Worm (Caenorhabditis elegans) whole organism, L3 larva: Measurements from ENCODE around the gene C16C10.13.

Experiments used
- ZK546.5 ChIP-seq: sonication (generic microtip); optimal IDR thresholded peaks from 2 replicates; lab custom pipeline; 2017; ENCODE audit warnings: missing biosample characterization, missing genetic modification characterization
- ama-1 ChIP-seq: fragments of 150-350 bp; optimal IDR thresholded peaks from 2 replicates; lab custom pipeline; 2018
- ceh-16 ChIP-seq: sonication (generic microtip); optimal IDR thresholded peaks from 2 replicates; lab custom pipeline; 2017; ENCODE audit warnings: missing biosample characterization, missing genetic modification characterization
- ceh-28 ChIP-seq: fragments of 150-350 bp; optimal IDR thresholded peaks from 2 replicates; lab custom pipeline; 2014; ENCODE audit warnings: missing biosample characterization, missing genetic modification reagents, missing genetic modification characterization
- ceh-9 ChIP-seq: sonication (generic microtip); optimal IDR thresholded peaks from 2 replicates; lab custom pipeline; 2018; ENCODE audit warnings: missing biosample characterization, missing genetic modification characterization
- daf-12 ChIP-seq: fragments of 150-350 bp; optimal IDR thresholded peaks from 2 replicates; lab custom pipeline; 2014; ENCODE audit warnings: missing biosample characterization, missing genetic modification reagents, missing genetic modification characterization
- egl-27 ChIP-seq: sonication (generic microtip); optimal IDR thresholded peaks from 4 replicates; lab custom pipeline; 2017; ENCODE audit warnings: missing biosample characterization, missing genetic modification reagents, missing genetic modification characterization
- egl-5 ChIP-seq: fragments of 150-350 bp; optimal IDR thresholded peaks from 2 replicates; lab custom pipeline; 2017; ENCODE audit warnings: missing biosample characterization, missing genetic modification reagents, missing genetic modification characterization, inconsistent platforms
- elt-1 ChIP-seq: fragments of 150-350 bp; optimal IDR thresholded peaks from 2 replicates; lab custom pipeline; 2014; ENCODE audit warnings: missing biosample characterization, missing genetic modification characterization
- elt-2 ChIP-seq: sonication (generic microtip); optimal IDR thresholded peaks from 2 replicates; lab custom pipeline; 2016; ENCODE audit warnings: missing genetic modification reagents, mild to moderate bottlenecking, missing genetic modification characterization, missing compliant biosample characterization
- elt-3 ChIP-seq, 3 experiments: fragments of 150-350 bp in 1 of 3; sonication (generic microtip) in 2 of 3; optimal IDR thresholded peaks; 2 replicates in 2 of 3; 4 replicates in 1 of 3; lab custom pipeline; 2014 to 2017; ENCODE audit warnings: missing biosample characterization in 3 of 3, missing genetic modification characterization in 3 of 3
- eor-1 ChIP-seq, 2 experiments: fragments of 150-350 bp; optimal IDR thresholded peaks; 2 replicates each; lab custom pipeline; 2014 to 2018; ENCODE audit warnings: missing biosample characterization in 2 of 2, missing genetic modification characterization in 2 of 2
- fkh-10 ChIP-seq: sonication (generic microtip); optimal IDR thresholded peaks from 2 replicates; lab custom pipeline; 2017; ENCODE audit warnings: missing biosample characterization, missing genetic modification reagents, missing genetic modification characterization
- fkh-2 ChIP-seq: fragments of 150-350 bp; optimal IDR thresholded peaks from 2 replicates; lab custom pipeline; 2014; ENCODE audit warnings: missing biosample characterization, missing genetic modification reagents, missing genetic modification characterization
- fos-1 ChIP-seq: fragments of 150-350 bp; optimal IDR thresholded peaks from 2 replicates; lab custom pipeline; 2014; ENCODE audit warnings: missing biosample characterization, missing genetic modification characterization
- jun-1 ChIP-seq: fragments of 150-350 bp; optimal IDR thresholded peaks from 2 replicates; lab custom pipeline; 2014; ENCODE audit warnings: missing biosample characterization, missing genetic modification reagents, missing genetic modification characterization
- lin-15B ChIP-seq: fragments of 150-350 bp; optimal IDR thresholded peaks from 2 replicates; lab custom pipeline; 2014; ENCODE audit warnings: missing biosample characterization, missing genetic modification characterization
- lsy-12 ChIP-seq: sonication (generic microtip); optimal IDR thresholded peaks from 2 replicates; lab custom pipeline; 2016; ENCODE audit warnings: mild to moderate bottlenecking, missing genetic modification characterization, missing compliant biosample characterization
- nfya-1 ChIP-seq: sonication (generic microtip); optimal IDR thresholded peaks from 2 replicates; lab custom pipeline; 2017; ENCODE audit warnings: missing genetic modification characterization, mild to moderate bottlenecking, missing compliant biosample characterization, antibody characterized with exemption, moderate library complexity; ENCODE audit not compliant: insufficient read depth
- nhr-11 ChIP-seq: fragments of 150-350 bp; optimal IDR thresholded peaks from 2 replicates; lab custom pipeline; 2014; ENCODE audit warnings: missing biosample characterization, missing genetic modification characterization
- nhr-12 ChIP-seq: fragments of 150-350 bp; optimal IDR thresholded peaks from 2 replicates; lab custom pipeline; 2014; ENCODE audit warnings: missing biosample characterization, missing genetic modification characterization
- nhr-23 ChIP-seq: fragments of 150-350 bp; optimal IDR thresholded peaks from 2 replicates; lab custom pipeline; 2014; ENCODE audit warnings: missing biosample characterization, missing genetic modification reagents, missing genetic modification characterization
- nhr-237 ChIP-seq: fragments of 150-350 bp; optimal IDR thresholded peaks from 2 replicates; lab custom pipeline; 2014; ENCODE audit warnings: missing biosample characterization, missing genetic modification characterization
- nhr-25 ChIP-seq: sonication (generic microtip); optimal IDR thresholded peaks from 2 replicates; lab custom pipeline; 2017; ENCODE audit warnings: missing biosample characterization, missing genetic modification characterization
- nhr-28 ChIP-seq: fragments of 150-350 bp; optimal IDR thresholded peaks from 2 replicates; lab custom pipeline; 2014; ENCODE audit warnings: missing biosample characterization, missing genetic modification characterization
- nhr-43 ChIP-seq: sonication (generic microtip); optimal IDR thresholded peaks from 2 replicates; lab custom pipeline; 2016; ENCODE audit warnings: mild to moderate bottlenecking, missing genetic modification characterization, missing compliant biosample characterization; ENCODE audit not compliant: poor library complexity, severe bottlenecking
- nhr-67 ChIP-seq: fragments of 150-350 bp; optimal IDR thresholded peaks from 2 replicates; lab custom pipeline; 2014; ENCODE audit warnings: missing biosample characterization, missing genetic modification characterization
- nhr-77 ChIP-seq: fragments of 150-350 bp; optimal IDR thresholded peaks from 2 replicates; lab custom pipeline; 2014; ENCODE audit warnings: missing biosample characterization, missing genetic modification characterization
- pha-4 ChIP-seq: fragments of 150-350 bp; optimal IDR thresholded peaks from 2 replicates; lab custom pipeline; 2014; ENCODE audit warnings: missing biosample characterization, missing genetic modification reagents, missing genetic modification characterization
- pqm-1 ChIP-seq: fragments of 150-350 bp; optimal IDR thresholded peaks from 2 replicates; lab custom pipeline; 2017; ENCODE audit warnings: missing biosample characterization, missing genetic modification characterization, inconsistent platforms
- sea-2 ChIP-seq: fragments of 150-350 bp; sonication (generic microtip); optimal IDR thresholded peaks from 4 replicates; lab custom pipeline; 2014; ENCODE audit warnings: missing biosample characterization, missing genetic modification reagents, missing genetic modification characterization
- skn-1 ChIP-seq: fragments of 150-350 bp; optimal IDR thresholded peaks from 2 replicates; lab custom pipeline; 2014; ENCODE audit warnings: missing biosample characterization, missing genetic modification characterization
- snpc-4 ChIP-seq: fragments of 150-350 bp; optimal IDR thresholded peaks from 2 replicates; lab custom pipeline; 2014; ENCODE audit warnings: missing biosample characterization, missing genetic modification characterization
- unc-39 ChIP-seq: sonication (generic microtip); optimal IDR thresholded peaks from 4 replicates; lab custom pipeline; 2017; ENCODE audit warnings: missing biosample characterization, missing genetic modification characterization
- unc-62 ChIP-seq: fragments of 150-350 bp; sonication (generic microtip); optimal IDR thresholded peaks from 4 replicates; lab custom pipeline; 2014; ENCODE audit warnings: missing biosample characterization, missing genetic modification reagents, missing genetic modification characterization
- zag-1 ChIP-seq: fragments of 150-350 bp; optimal IDR thresholded peaks from 2 replicates; lab custom pipeline; 2014; ENCODE audit warnings: missing biosample characterization, missing genetic modification characterization
- ztf-11 ChIP-seq: fragments of 150-350 bp; optimal IDR thresholded peaks from 2 replicates; lab custom pipeline; 2014; ENCODE audit warnings: missing biosample characterization, missing genetic modification characterization

Gene C16C10.13

DNA sequence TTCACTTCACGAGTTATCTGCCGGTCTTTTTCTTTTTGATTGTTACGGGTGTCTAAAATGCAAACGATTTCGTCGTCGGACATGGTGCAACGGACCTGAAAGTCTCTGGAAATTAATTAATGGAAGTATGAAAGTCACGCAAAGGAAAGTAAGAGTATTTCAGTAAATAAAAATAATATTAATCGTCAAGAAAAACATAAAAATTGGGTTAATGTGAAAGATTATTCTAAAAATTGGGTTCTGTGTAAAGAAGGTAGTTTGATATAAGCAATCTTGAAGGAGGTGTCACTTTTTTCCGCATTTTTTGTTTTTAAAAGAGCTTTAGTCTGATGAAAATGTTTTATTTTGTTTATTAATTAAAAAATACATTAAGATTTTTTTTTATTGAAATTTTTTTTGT lies 18.9 kb upstream of the C16C10.13 start, which contains the start of gene C16C10.9:
C16C10.9 (minus strand) TSS at position 101 of the 400 bp plus-strand sequence.
- TF ChIP-seq sea-2 (no peak), egl-27 (tag; lab: Kevin White, UChicago) (no peak), fkh-10 (GFP tag; lab: Kevin White, UChicago) (no peak), pqm-1 (no peak)

DNA sequence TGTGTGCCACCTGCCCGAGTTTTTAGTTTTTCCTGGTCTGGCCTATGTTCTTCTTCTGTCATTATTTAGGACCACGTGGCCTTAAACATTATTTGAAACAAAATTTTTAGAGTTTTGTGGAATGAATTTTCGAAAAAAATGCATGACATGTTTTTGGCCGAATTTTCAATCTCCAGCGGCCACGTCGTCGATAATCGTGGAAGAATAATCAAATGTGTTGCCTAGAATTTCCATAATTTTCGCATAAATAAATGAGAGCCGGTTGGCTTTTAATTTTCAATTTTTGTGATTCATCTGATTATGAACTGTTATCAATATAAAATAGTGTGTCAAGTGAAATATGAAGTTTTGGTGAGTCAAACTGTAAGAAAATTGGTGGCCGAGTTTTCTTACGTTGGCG lies 15.3 kb upstream of the C16C10.13 start, which contains the start of gene C01G12.16:
C01G12.16 (plus strand) TSS at position 301 of the 400 bp plus-strand sequence.
- TF ChIP-seq nhr-28 (tag; lab: Kevin White, UChicago) = no peak
- TF ChIP-seq fos-1 (tag; lab: Kevin White, UChicago) = no peak
- TF ChIP-seq elt-2 (tag; lab: Kevin White, UChicago) = no peak
- no peak for TF ChIP-seq eor-1 (tag; optimal IDR thresholded peaks at IDR 0.05; lab: Kevin White, UChicago)
- TF ChIP-seq ZK546.5 (tag; lab: Kevin White, UChicago) = no peak
- TF ChIP-seq skn-1 = no peak
- TF ChIP-seq nhr-23 (tag; lab: Kevin White, UChicago) = no peak
- no peak for TF ChIP-seq ceh-28 (tag; lab: Kevin White, UChicago)
- TF ChIP-seq snpc-4 = no peak

- TF ChIP-seq nhr-12 = no peak
- no peak for TF ChIP-seq elt-3 (tag; optimal IDR thresholded peaks at IDR 0.05; lab: Kevin White, UChicago)
- TF ChIP-seq zag-1 (tag; lab: Kevin White, UChicago) = no peak
- TF ChIP-seq nhr-77 (tag; lab: Kevin White, UChicago) = no peak
- no peak for TF ChIP-seq fos-1 (tag; lab: Kevin White, UChicago)
- no peak for TF ChIP-seq fkh-2 (tag; lab: Kevin White, UChicago)
- TF ChIP-seq skn-1 = no peak
- no peak for TF ChIP-seq pqm-1
- no peak for TF ChIP-seq pha-4 (tag; lab: Kevin White, UChicago)
- TF ChIP-seq nhr-11 (tag; lab: Kevin White, UChicago) = no peak
- no peak for TF ChIP-seq ZK546.5 (tag; lab: Kevin White, UChicago)
- no peak for TF ChIP-seq nhr-23 (tag; lab: Kevin White, UChicago)
- no peak for TF ChIP-seq nfya-1 (tag; lab: Kevin White, UChicago)
- no peak for TF ChIP-seq ama-1 (lab: Kevin White, UChicago)
- TF ChIP-seq lin-15B (tag; lab: Kevin White, UChicago) = no peak
- no peak for TF ChIP-seq nhr-43 (tag; lab: Kevin White, UChicago)
- TF ChIP-seq nhr-25 (tag; lab: Kevin White, UChicago) = no peak
- no peak for TF ChIP-seq elt-1 (tag; lab: Kevin White, UChicago)
Measured at ce11 chrIII:4164071-4164470, 12.2 kb upstream of the C16C10.13 start, which contains the start of gene C16C10.8. Gene C16C10.8, minus strand, starts transcription at chrIII:4164171.

- TF ChIP-seq fkh-2 (tag; lab: Kevin White, UChicago) (no peak), fos-1 (tag; lab: Kevin White, UChicago) (no peak), lsy-12 (tag; lab: Kevin White, UChicago) (no peak), snpc-4 (no peak), ztf-11 (tag; lab: Kevin White, UChicago) (no peak), jun-1 (no peak), eor-1 (tag; optimal IDR thresholded peaks at IDR 0.05; lab: Kevin White, UChicago) (no peak), zag-1 (tag; lab: Kevin White, UChicago) (no peak)
Measured at ce11 chrIII:4166745-4167144, 9.5 kb upstream of the C16C10.13 start, which contains the start of gene rnf-5. Gene rnf-5, minus strand, starts transcription at chrIII:4166845.

DNA sequence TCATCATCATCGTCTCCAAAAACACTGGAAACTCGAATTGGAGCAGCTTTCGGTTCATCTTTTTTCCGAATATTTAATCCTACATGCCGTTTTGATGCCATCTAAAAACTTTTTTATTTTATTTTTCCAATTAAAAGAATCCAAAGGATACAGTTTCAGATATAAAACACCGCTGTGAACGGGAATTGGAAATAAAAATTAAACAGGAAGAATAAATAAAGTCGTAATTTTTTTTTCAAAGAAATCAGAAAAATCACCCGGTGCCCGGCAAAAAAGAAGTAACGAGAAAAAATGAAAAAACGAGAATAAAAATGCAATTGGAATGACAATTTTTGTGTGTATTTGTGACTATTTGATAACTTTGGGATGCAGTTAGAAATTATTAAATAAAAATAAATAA lies 7.6 kb upstream of the C16C10.13 start, which contains the start of gene ccdc-55:
ccdc-55 (minus strand) TSS at position 101 of the 400 bp plus-strand sequence.
- no peak for TF ChIP-seq ztf-11 (tag; lab: Kevin White, UChicago)
- TF ChIP-seq nhr-12 = no peak
- TF ChIP-seq ZK546.5 (tag; lab: Kevin White, UChicago) = no peak
- no peak for TF ChIP-seq nhr-28 (tag; lab: Kevin White, UChicago)
- no peak for TF ChIP-seq pqm-1
- TF ChIP-seq, all 47 proteins: peak for 0

DNA sequence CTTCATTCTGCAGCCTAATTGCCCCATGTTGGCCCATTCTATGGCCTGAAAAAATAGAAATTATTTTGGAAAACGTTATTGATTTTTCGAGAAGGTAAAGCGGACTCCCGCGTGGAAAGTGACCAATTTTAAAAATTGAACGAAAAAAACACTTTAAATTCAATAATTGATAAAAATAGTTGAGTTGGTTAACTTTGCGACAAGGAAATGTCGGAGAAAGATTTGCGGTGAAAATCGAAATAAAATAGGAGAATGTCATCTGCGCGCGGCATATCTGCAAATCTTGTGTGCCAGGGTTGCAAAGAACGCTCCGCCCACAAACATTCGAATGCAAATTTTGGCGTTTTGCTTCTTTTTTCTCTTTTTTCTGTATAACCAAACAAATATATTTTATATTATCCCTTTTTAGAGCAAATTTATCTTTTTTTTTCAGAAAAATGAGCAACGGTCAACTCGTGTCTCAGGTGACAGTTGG lies 5.3 kb upstream of the C16C10.13 start, which contains the start of the genes rnf-121 and C16C10.4:
rnf-121 (minus strand) TSS at position 51 of the 475 bp plus-strand sequence.
C16C10.4 (plus strand) TSS at position 434 of the 475 bp plus-strand sequence.
- TF ChIP-seq sea-2 (no peak), unc-62 (GFP tag; lab: Kevin White, UChicago) (no peak), nhr-237 (tag; lab: Kevin White, UChicago) (no peak), ceh-16 (tag; lab: Kevin White, UChicago) (peak; percentile 3), jun-1 (no peak), lin-15B (tag; lab: Kevin White, UChicago) (peak; percentile 33), nhr-43 (tag; lab: Kevin White, UChicago) (peak; percentile 89), ceh-9 (tag; lab: Kevin White, UChicago) (no peak), elt-2 (tag; lab: Kevin White, UChicago) (peak; percentile 22), ZK546.5 (tag; lab: Kevin White, UChicago) (no peak), nhr-67 (tag; lab: Kevin White, UChicago) (peak; percentile 25), nhr-12 (no peak), pha-4 (tag; lab: Kevin White, UChicago) (peak; percentile 59), ztf-11 (tag; lab: Kevin White, UChicago) (no peak), egl-5 (no peak), nhr-28 (tag; lab: Kevin White, UChicago) (no peak), daf-12 (tag; lab: Kevin White, UChicago) (no peak), nhr-77 (tag; lab: Kevin White, UChicago) (no peak), fos-1 (tag; lab: Kevin White, UChicago) (no peak), nhr-23 (tag; lab: Kevin White, UChicago) (peak; percentile 55), nhr-11 (tag; lab: Kevin White, UChicago) (no peak), nfya-1 (tag; lab: Kevin White, UChicago) (no peak), elt-1 (tag; lab: Kevin White, UChicago) (no peak), fkh-2 (tag; lab: Kevin White, UChicago) (no peak), ceh-28 (tag; lab: Kevin White, UChicago) (peak; percentile 44), unc-39 (tag; lab: Kevin White, UChicago) (no peak), ama-1 (lab: Kevin White, UChicago) (no peak), zag-1 (tag; lab: Kevin White, UChicago) (no peak)
